Fruit fly (Drosophila melanogaster): ENCODE measurements around the gene CG5715.

CG5715 gene

dm6 chr3R:24294299-24294698 is at the start of gene CG5715:
Gene CG5715, minus strand, starts transcription at chr3R:24294399.
- no peak for TF ChIP-seq woc (GFP tag; optimal IDR thresholded peaks at IDR 0.05)
- TF ChIP-seq Abd-B (GFP tag; optimal IDR thresholded peaks at IDR 0.05) = no peak

- TF ChIP-seq usp (GFP tag; optimal IDR thresholded peaks at IDR 0.05) (no peak), lola (GFP tag; optimal IDR thresholded peaks at IDR 0.05) (no peak), fru (GFP tag; optimal IDR thresholded peaks at IDR 0.05) (no peak), sv (GFP tag; optimal IDR thresholded peaks at IDR 0.05) (no peak), tai (GFP tag; optimal IDR thresholded peaks at IDR 0.05) (no peak), Abd-B (GFP tag; optimal IDR thresholded peaks at IDR 0.05) (no peak), CG9705 (GFP tag; optimal IDR thresholded peaks at IDR 0.05) (no peak), Hr78 (GFP tag; optimal IDR thresholded peaks at IDR 0.05) (no peak)
Observed at dm6 chr3R:24341251-24341650, 47.1 kb upstream of the CG5715 start, which contains the start of gene Ms. Gene Ms, plus strand, starts transcription at chr3R:24341551.

dm6 chr3R:24336622-24337021 is 42.4 kb upstream of the CG5715 start, which contains the start of gene CG6432:
Gene CG6432, plus strand, starts transcription at chr3R:24336922.
- TF ChIP-seq Hnf4 (GFP tag; optimal IDR thresholded peaks at IDR 0.05) = no peak
- TF ChIP-seq jim (GFP tag; optimal IDR thresholded peaks at IDR 0.05) = no peak
- no peak for TF ChIP-seq woc (GFP tag; optimal IDR thresholded peaks at IDR 0.05)
- no peak for TF ChIP-seq Vsx2 (GFP tag; optimal IDR thresholded peaks at IDR 0.05; ENCODE audit: partially characterized antibody)

- no peak for TF ChIP-seq lola (GFP tag; optimal IDR thresholded peaks at IDR 0.05)
- peak; percentile 99 for TF ChIP-seq Vsx2 (GFP tag; optimal IDR thresholded peaks at IDR 0.05; ENCODE audit: partially characterized antibody)
- TF ChIP-seq usp (GFP tag; optimal IDR thresholded peaks at IDR 0.05) = no peak
- peak; percentile 68 for TF ChIP-seq Myc (optimal IDR thresholded peaks at IDR 0.05)
- no peak for TF ChIP-seq fru (GFP tag; optimal IDR thresholded peaks at IDR 0.05)
- peak; percentile 97 for TF ChIP-seq Dif (GFP tag; optimal IDR thresholded peaks at IDR 0.05; ENCODE audit: partially characterized antibody)
- TF ChIP-seq ey (GFP tag; optimal IDR thresholded peaks at IDR 0.05) = no peak
- no peak for TF ChIP-seq pan (optimal IDR thresholded peaks at IDR 0.05)
- TF ChIP-seq dl (GFP tag; optimal IDR thresholded peaks at IDR 0.05; ENCODE audit: insufficient read depth in 1 of 2, partially characterized antibody in 2 of 2) = peak in 1 of 2 experiments; percentile 16
- no peak for TF ChIP-seq CrebA (GFP tag; optimal IDR thresholded peaks at IDR 0.05; ENCODE audit: borderline replicate concordance)
- no peak for TF ChIP-seq N (GFP tag; optimal IDR thresholded peaks at IDR 0.05)
- TF ChIP-seq Jra (GFP tag; optimal IDR thresholded peaks at IDR 0.05) = no peak
- TF ChIP-seq Abd-B (GFP tag; optimal IDR thresholded peaks at IDR 0.05) = no peak
- TF ChIP-seq psq (GFP tag; optimal IDR thresholded peaks at IDR 0.05) = no peak
- no peak for TF ChIP-seq GATAd (GFP tag; optimal IDR thresholded peaks at IDR 0.05)
- no peak for TF ChIP-seq CG32264 (GFP tag; optimal IDR thresholded peaks at IDR 0.05)
- no peak for TF ChIP-seq dmrt93B (GFP tag; optimal IDR thresholded peaks at IDR 0.05)
- no peak for TF ChIP-seq brk (GFP tag; optimal IDR thresholded peaks at IDR 0.05)
- no peak for TF ChIP-seq tai (GFP tag; optimal IDR thresholded peaks at IDR 0.05)
- TF ChIP-seq h (GFP tag; optimal IDR thresholded peaks at IDR 0.05) = no peak
- no peak for TF ChIP-seq Rel (GFP tag; optimal IDR thresholded peaks at IDR 0.05)
- TF ChIP-seq Rel (tag; optimal IDR thresholded peaks at IDR 0.05) = no peak
- no peak for TF ChIP-seq Hnf4 (GFP tag; optimal IDR thresholded peaks at IDR 0.05)
- no peak for TF ChIP-seq foxo (GFP tag; optimal IDR thresholded peaks at IDR 0.05)
- no peak for TF ChIP-seq OdsH (GFP tag; optimal IDR thresholded peaks at IDR 0.05)
- TF ChIP-seq Hr83 (GFP tag; optimal IDR thresholded peaks at IDR 0.05; ENCODE audit: poor library complexity, severe bottlenecking) = no peak
- no peak for TF ChIP-seq dsf (GFP tag; optimal IDR thresholded peaks at IDR 0.05; ENCODE audit: borderline replicate concordance)
- TF ChIP-seq Dfd (GFP tag; optimal IDR thresholded peaks at IDR 0.05) = no peak
- TF ChIP-seq Sp1 (GFP tag; optimal IDR thresholded peaks at IDR 0.05) = no peak
- no peak for TF ChIP-seq Hr78 (GFP tag; optimal IDR thresholded peaks at IDR 0.05)
- TF ChIP-seq HLH106 (tag; optimal IDR thresholded peaks at IDR 0.05) = no peak
Observed at dm6 chr3R:24333182-24333808, 39.1 kb upstream of the CG5715 start, which contains the start of the genes Rrp5 and Dis3. Gene Rrp5, minus strand, starts transcription at chr3R:24333316. Gene Dis3, plus strand, starts transcription at chr3R:24333433.

Measured in whole organism, wandering third instar larva.